Worm (Caenorhabditis elegans): Measurements from ENCODE around the gene hecd-1.

The hecd-1 gene

DNA sequence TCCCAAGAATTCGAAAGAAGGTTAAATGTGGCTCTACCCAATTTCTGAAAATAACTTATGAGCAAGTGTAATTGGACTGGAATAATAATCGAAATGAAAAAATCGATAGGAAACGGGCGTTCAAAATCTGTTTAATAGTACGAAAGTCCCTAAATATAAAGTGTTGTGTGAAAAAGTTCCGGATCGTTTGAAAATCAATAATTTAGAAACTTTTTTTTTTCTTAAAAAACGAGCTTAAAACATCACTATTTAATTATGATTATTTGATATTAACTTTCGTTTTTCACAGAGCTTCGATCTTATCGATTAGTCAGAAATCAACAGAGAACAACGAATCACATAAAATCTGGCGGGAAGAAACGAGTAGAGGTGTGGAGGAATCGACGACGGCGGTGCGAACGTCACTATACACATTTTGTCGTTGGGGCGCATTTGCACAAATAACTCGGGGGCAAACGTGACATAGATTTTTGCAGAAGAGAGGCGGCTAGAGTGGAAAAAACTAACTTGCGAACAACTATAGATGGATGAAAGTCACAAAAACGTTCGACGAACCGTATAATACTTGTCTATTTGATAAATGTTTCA, at the start of gene hecd-1:
Gene hecd-1 (minus strand): TSS at position 51 of the 588 bp plus-strand sequence.
- TF ChIP-seq ceh-82 (tag; optimal IDR thresholded peaks at IDR 0.05) (no peak), lin-38 (GFP tag; IDR thresholded peaks at IDR 0.05) (peak; percentile 68), daf-19 (GFP tag; conservative IDR thresholded peaks at IDR 0.05) (no peak), ctbp-1 (GFP tag; IDR thresholded peaks at IDR 0.05) (no peak), mdl-1 (tag; optimal IDR thresholded peaks at IDR 0.05) (peak in 1 of 2 experiments; percentile 25), mxl-3 (GFP tag; optimal IDR thresholded peaks at IDR 0.05) (peak; percentile 37), mep-1 (tag; optimal IDR thresholded peaks at IDR 0.05) (peak; percentile 23), hlh-11 (tag; optimal IDR thresholded peaks at IDR 0.05) (peak; percentile 14), nhr-77 (tag; optimal IDR thresholded peaks at IDR 0.05) (no peak), R02D3.7 (tag; optimal IDR thresholded peaks at IDR 0.05) (no peak), ama-1 (optimal IDR thresholded peaks at IDR 0.05) (no peak), lsy-2 (tag; optimal IDR thresholded peaks at IDR 0.05) (peak in 1 of 2 experiments; percentile 56), dpl-1 (GFP tag; optimal IDR thresholded peaks at IDR 0.05) (peak; percentile 20), hlh-30 (tag; optimal IDR thresholded peaks at IDR 0.05; ENCODE audit: insufficient read depth) (peak; percentile 79), zip-11 (GFP tag; IDR thresholded peaks at IDR 0.05) (no peak), dve-1 (tag; optimal IDR thresholded peaks at IDR 0.05; ENCODE audit: insufficient read depth) (peak; percentile 16), nhr-28 (tag; optimal IDR thresholded peaks at IDR 0.05) (peak; percentile 40), dmd-6 (GFP tag; IDR thresholded peaks at IDR 0.05) (no peak), mes-2 (tag; optimal IDR thresholded peaks at IDR 0.05; ENCODE audit: poor library complexity, severe bottlenecking) (peak; percentile 13), aha-1 (tag) (peak; percentile 79)

DNA sequence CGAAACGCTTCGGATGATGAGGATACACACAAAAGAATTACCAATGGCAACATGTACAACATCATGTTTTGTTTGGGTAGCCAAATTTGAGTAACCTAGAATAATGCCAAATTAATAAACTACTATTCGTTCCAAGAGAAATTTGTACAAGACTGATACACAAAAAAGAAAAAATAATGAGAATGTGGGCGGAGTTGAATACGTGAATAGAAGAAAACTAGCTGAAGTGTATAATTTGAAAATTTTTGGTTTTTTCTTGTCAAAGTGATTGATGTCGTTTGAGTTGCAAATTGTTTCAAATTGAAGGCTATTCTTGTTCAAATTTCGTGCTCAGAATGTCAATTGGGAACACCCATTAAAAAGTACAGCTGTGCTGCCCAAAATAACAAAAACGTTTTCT, 47.2 kb upstream of the hecd-1 start, which contains the start of gene R13A1.5:
Gene R13A1.5 (minus strand): TSS at position 101 of the 400 bp plus-strand sequence.
- no peak for TF ChIP-seq duxl-1 (tag; optimal IDR thresholded peaks at IDR 0.05; ENCODE audit: poor library complexity)
- TF ChIP-seq sdz-12 (GFP tag; optimal IDR thresholded peaks at IDR 0.05) = no peak
- no peak for TF ChIP-seq nhr-10 (tag; optimal IDR thresholded peaks at IDR 0.05)
- no peak for TF ChIP-seq ceh-20 (GFP tag; IDR thresholded peaks at IDR 0.05)
- TF ChIP-seq nhr-102 (tag; optimal IDR thresholded peaks at IDR 0.05) = no peak
- TF ChIP-seq ceh-62 (tag; optimal IDR thresholded peaks at IDR 0.05) = no peak
- no peak for TF ChIP-seq ceh-82 (tag; optimal IDR thresholded peaks at IDR 0.05)
- TF ChIP-seq unc-39 (tag; optimal IDR thresholded peaks at IDR 0.05) = no peak
- no peak for TF ChIP-seq nhr-11 (tag; optimal IDR thresholded peaks at IDR 0.05)
- no peak for TF ChIP-seq lin-39 (tag; optimal IDR thresholded peaks at IDR 0.05)
- TF ChIP-seq daf-8 (GFP tag; IDR thresholded peaks at IDR 0.05) = no peak
- no peak for TF ChIP-seq F44E2.7 (GFP tag; IDR thresholded peaks at IDR 0.05)

DNA sequence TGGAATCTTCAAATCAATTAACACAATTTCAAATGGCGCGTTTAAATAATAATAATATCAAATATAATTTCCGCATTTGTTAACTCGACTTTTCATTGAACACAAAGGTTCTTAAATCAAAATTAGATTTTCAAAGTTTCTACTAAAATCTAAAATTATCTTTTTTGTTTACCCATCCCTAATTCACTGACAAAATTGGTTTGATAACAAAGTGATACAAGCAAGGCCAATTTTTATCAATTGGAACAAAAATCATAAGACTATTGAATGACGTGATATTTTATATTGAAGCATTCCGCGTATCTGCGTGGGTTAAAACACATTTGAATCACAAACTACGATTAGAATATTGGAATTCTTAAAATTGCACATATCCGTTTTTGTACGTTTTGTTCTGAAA, 45.9 kb upstream of the hecd-1 start:
- TF ChIP-seq zfp-2 (tag; optimal IDR thresholded peaks at IDR 0.05) (no peak), lin-1 (GFP tag; IDR thresholded peaks at IDR 0.05) (no peak; the same call in 1 of the 2 replicates), mdt-29 (GFP tag; IDR thresholded peaks at IDR 0.05) (no peak), F49E8.2 (tag; optimal IDR thresholded peaks at IDR 0.05; ENCODE audit: borderline replicate concordance) (no peak), unc-62 (GFP tag; optimal IDR thresholded peaks at IDR 0.05 in 1 of 2) (peak in 1 of 2 experiments; percentile 28), unc-62 (tag; optimal IDR thresholded peaks at IDR 0.05) (no peak), jun-1 (tag; optimal IDR thresholded peaks at IDR 0.05) (no peak), nhr-237 (tag; optimal IDR thresholded peaks at IDR 0.05) (no peak), nhr-111 (GFP tag; optimal IDR thresholded peaks at IDR 0.05) (no peak), saeg-2 (GFP tag; IDR thresholded peaks at IDR 0.05) (no peak), hlh-30 (tag; optimal IDR thresholded peaks at IDR 0.05; ENCODE audit: insufficient read depth) (peak; percentile 67), rbr-2 (tag; optimal IDR thresholded peaks at IDR 0.05) (no peak), nhr-48 (tag; optimal IDR thresholded peaks at IDR 0.05) (peak; percentile 72), snpc-1.2 (GFP tag; IDR thresholded peaks at IDR 0.05) (no peak), mxl-2 (GFP tag; conservative IDR thresholded peaks at IDR 0.05) (no peak), nhr-41 (GFP tag; IDR thresholded peaks at IDR 0.05) (no peak), F44E2.7 (GFP tag; IDR thresholded peaks at IDR 0.05) (no peak), pqm-1 (tag; optimal IDR thresholded peaks at IDR 0.05) (peak; percentile 93), hlh-11 (tag; optimal IDR thresholded peaks at IDR 0.05) (peak; percentile 81), nhr-10 (tag; optimal IDR thresholded peaks at IDR 0.05) (peak; percentile 10), aly-2 (tag; optimal IDR thresholded peaks at IDR 0.05) (no peak), daf-16 (GFP tag; optimal IDR thresholded peaks at IDR 0.05) (peak in 1 of 2 experiments; percentile 36), daf-16 (tag; optimal IDR thresholded peaks at IDR 0.05) (peak; percentile 91), ceh-82 (tag; optimal IDR thresholded peaks at IDR 0.05) (no peak)
